Worm (Caenorhabditis elegans): Measurements from ENCODE around the gene mrps-24.

DNA sequence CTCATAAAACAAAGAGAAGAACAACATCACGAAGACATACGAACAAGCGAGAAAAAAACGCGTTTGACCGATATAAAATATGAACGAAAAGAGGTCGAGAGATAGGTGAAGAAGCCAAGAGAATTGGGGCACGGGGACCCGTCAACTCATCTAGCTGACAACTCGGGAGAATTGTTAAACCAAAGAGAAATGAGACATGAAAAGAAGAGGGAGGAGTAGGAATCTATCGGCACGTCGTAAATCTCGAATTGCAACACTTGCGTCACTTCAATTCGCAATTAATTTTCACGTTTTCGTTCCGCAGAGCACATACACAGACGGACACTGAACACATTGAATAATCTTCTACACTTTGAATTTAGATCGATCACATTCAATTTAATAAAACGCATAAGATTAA lies 13.7 kb downstream of the mrps-24 start:
- TF ChIP-seq egl-43 (GFP tag; IDR thresholded peaks at IDR 0.05) = no peak
- TF ChIP-seq fkh-10 (GFP tag; optimal IDR thresholded peaks at IDR 0.05) = no peak
- no peak for TF ChIP-seq nhr-111 (GFP tag; optimal IDR thresholded peaks at IDR 0.05)
- TF ChIP-seq dmd-8 (GFP tag; IDR thresholded peaks at IDR 0.05) = no peak
- TF ChIP-seq Y5F2A.4 (GFP tag; optimal IDR thresholded peaks at IDR 0.05) = no peak
- no peak for TF ChIP-seq rbr-2 (tag; optimal IDR thresholded peaks at IDR 0.05)
- TF ChIP-seq lir-3 (tag; optimal IDR thresholded peaks at IDR 0.05) = no peak
- TF ChIP-seq nhr-25 (tag; optimal IDR thresholded peaks at IDR 0.05; ENCODE audit: borderline replicate concordance, insufficient read depth) = no peak
- no peak for TF ChIP-seq daf-12 (tag; optimal IDR thresholded peaks at IDR 0.05)

Data from whole organism, L4 larva.